Worm (Caenorhabditis elegans) whole organism, L3 larva: ENCODE results near the gene gut-2.

Source experiments
- nhr-11 ChIP-seq: fragments of 150-350 bp; optimal IDR thresholded peaks from 2 replicates; lab custom pipeline; 2014; ENCODE audit warnings: missing biosample characterization, missing genetic modification characterization
- snpc-4 ChIP-seq: fragments of 150-350 bp; optimal IDR thresholded peaks from 2 replicates; lab custom pipeline; 2014; ENCODE audit warnings: missing biosample characterization, missing genetic modification characterization

- TF ChIP-seq snpc-4 (no peak), nhr-11 (tag; lab: Kevin White, UChicago) (no peak)
These were observed 25.7 kb downstream of the gut-2 start, which contains the start of gene R11G10.3 for ce11 chrV:13523194-13523593.
